Worm (Caenorhabditis elegans): ENCODE measurements around the gene F56H9.6.
A peak's percentile ranks its signal among the peaks of the same experiment; 100 is the strongest.

Gene F56H9.6

ce11 chrV:12667926-12668325 is 38.3 kb upstream of the F56H9.6 start, which contains the start of gene W05B10.4:
W05B10.4 (plus strand) TSS chrV:12668226.
- TF ChIP-seq nhr-237 (tag; optimal IDR thresholded peaks at IDR 0.05), result no peak
- TF ChIP-seq snpc-4 (tag; optimal IDR thresholded peaks at IDR 0.05), result no peak
- no peak for TF ChIP-seq nhr-2 (tag; optimal IDR thresholded peaks at IDR 0.05)
- TF ChIP-seq ces-1 (GFP tag; optimal IDR thresholded peaks at IDR 0.05), result no peak
- no peak for TF ChIP-seq hlh-1 (tag; optimal IDR thresholded peaks at IDR 0.05)
- TF ChIP-seq lsy-2 (tag; optimal IDR thresholded peaks at IDR 0.05), result no peak
- no peak for TF ChIP-seq blmp-1 (tag; optimal IDR thresholded peaks at IDR 0.05)

- no peak for TF ChIP-seq M03D4.4 (tag; optimal IDR thresholded peaks at IDR 0.05)
These were observed 37.8 kb upstream of the F56H9.6 start for ce11 chrV:12667397-12667796.

DNA sequence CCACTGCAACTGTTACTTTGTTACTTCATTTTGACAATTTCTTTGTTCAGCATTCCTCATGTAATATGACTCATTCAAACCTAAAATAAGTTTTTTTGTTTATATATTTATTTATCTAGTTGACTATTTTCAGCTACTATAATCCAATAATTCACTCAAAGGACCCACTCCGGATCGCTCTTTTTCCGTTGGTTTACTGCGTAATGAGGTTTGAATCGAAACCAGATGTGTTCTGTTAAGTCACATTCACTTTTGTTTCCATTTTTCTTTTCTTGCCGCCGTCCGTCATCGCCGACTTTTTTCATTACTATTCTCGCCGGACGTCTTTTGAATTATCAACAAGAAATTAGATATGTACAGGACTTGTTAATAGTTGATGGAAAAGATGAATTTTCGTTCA is 33.7 kb upstream of the F56H9.6 start:
- no peak for TF ChIP-seq drap-1 (GFP tag; optimal IDR thresholded peaks at IDR 0.05)

DNA sequence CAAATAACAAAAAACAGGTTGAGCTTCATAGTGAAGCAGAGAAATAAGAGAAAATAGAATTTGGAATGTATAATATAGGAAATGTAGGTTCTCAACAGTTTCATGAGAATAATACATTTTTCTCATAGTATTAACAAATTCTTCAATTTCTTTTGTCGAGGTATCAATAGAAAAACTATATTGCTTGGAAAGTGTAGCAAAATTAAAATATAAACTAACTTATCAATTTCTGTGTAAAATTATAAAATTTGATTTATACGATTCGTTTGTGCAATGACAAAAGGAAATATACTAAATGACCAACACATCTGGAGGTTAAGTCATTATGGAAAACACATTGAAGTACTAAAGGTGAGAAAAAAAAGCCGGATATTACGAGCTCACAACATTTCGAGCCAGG is 32.0 kb upstream of the F56H9.6 start, which contains the start of gene W05B10.3:
W05B10.3 (minus strand) TSS at position 101 of the 400 bp plus-strand sequence.
- TF ChIP-seq drap-1 (GFP tag; optimal IDR thresholded peaks at IDR 0.05), result no peak

DNA sequence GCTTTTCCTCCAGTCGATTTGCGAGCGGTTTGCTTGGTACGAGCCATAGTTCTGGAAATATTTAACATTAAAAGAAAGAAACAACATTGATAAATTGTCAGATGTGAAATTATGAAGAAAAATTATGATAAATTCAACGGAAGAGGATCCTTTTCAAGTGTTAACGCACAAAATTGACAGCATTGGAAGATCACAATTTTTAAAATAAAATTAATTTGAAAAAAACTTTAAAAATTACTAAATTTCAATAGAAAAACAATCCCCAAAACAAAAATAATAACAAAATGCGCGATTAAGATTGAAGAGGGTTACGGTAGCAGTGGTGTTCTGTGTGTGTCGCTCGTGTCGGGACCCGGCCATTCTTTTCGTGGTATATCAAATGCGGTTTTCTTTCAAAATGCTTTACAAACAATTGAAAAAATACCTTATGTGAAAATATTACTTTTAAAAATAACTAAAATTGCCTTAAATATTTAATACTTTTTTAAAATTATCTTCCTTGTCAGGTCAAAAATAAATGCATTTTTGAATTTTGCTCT is 30.7 kb upstream of the F56H9.6 start, which contains the start of gene his-74:
his-74 (minus strand) TSS at position 51 of the 539 bp plus-strand sequence.
- no peak for TF ChIP-seq ham-2 (GFP tag; optimal IDR thresholded peaks at IDR 0.05)
- TF ChIP-seq lsy-2 (tag; optimal IDR thresholded peaks at IDR 0.05), result peak; percentile 63

- peak; percentile 74 for TF ChIP-seq ces-1 (GFP tag; optimal IDR thresholded peaks at IDR 0.05)
- TF ChIP-seq nhr-76 (tag; optimal IDR thresholded peaks at IDR 0.05), result no peak
- TF ChIP-seq unc-120 (tag; optimal IDR thresholded peaks at IDR 0.05; ENCODE audit: poor library complexity, severe bottlenecking), result no peak
These were observed 29.8 kb upstream of the F56H9.6 start, which contains the start of gene ccch-3 for ce11 chrV:12659426-12659825. ccch-3 (minus strand) TSS chrV:12659687.

DNA sequence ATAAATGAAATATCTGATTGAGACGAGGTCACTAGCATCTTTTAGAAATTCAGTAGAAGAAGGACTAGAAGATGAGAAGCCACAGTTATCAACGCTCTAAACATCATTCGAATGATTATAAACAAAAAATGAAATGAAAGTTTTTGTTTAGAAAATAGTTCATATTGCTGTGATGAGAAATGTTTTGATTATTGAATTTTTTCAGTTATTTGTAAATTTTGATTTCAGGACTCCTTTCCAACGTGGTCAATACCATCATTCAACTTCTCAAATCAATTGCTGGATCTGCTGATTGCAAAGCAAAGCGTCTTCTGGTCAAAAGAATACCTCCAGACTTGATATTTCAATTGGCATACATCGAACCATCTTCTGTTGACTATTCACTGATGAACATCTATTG is 28.5 kb upstream of the F56H9.6 start, which contains the start of gene W05B10.6:
W05B10.6 (minus strand) TSS at position 101 of the 400 bp plus-strand sequence.
- TF ChIP-seq ces-1 (GFP tag; optimal IDR thresholded peaks at IDR 0.05), result no peak

ce11 chrV:12649636-12650035 is 20.0 kb upstream of the F56H9.6 start, which contains the start of gene lin-25:
lin-25 (plus strand) TSS chrV:12649925.
- TF ChIP-seq lsy-2 (tag; optimal IDR thresholded peaks at IDR 0.05) (peak; percentile 1), nhr-76 (tag; optimal IDR thresholded peaks at IDR 0.05) (no peak), mep-1 (tag; optimal IDR thresholded peaks at IDR 0.05) (peak; percentile 43), pha-4 (tag; optimal IDR thresholded peaks at IDR 0.05) (peak; percentile 44), sem-2 (GFP tag; optimal IDR thresholded peaks at IDR 0.05) (no peak), ces-1 (GFP tag; optimal IDR thresholded peaks at IDR 0.05) (peak; percentile 64), ceh-43 (GFP tag; optimal IDR thresholded peaks at IDR 0.05) (no peak), hlh-1 (tag; optimal IDR thresholded peaks at IDR 0.05) (peak; percentile 11)

ce11 chrV:12649213-12649612 is 19.6 kb upstream of the F56H9.6 start, which contains the start of gene gpa-9:
gpa-9 (minus strand) TSS chrV:12649313.
- TF ChIP-seq nhr-76 (tag; optimal IDR thresholded peaks at IDR 0.05), result no peak
- TF ChIP-seq bed-3 (GFP tag; optimal IDR thresholded peaks at IDR 0.05), result no peak
- no peak for TF ChIP-seq unc-62 (GFP tag; optimal IDR thresholded peaks at IDR 0.05)
- TF ChIP-seq flh-1 (GFP tag; optimal IDR thresholded peaks at IDR 0.05), result no peak
- TF ChIP-seq hlh-1 (tag; optimal IDR thresholded peaks at IDR 0.05), result no peak
- TF ChIP-seq elt-3 (tag; optimal IDR thresholded peaks at IDR 0.05), result no peak
- TF ChIP-seq ceh-83 (GFP tag; optimal IDR thresholded peaks at IDR 0.05), result no peak

DNA sequence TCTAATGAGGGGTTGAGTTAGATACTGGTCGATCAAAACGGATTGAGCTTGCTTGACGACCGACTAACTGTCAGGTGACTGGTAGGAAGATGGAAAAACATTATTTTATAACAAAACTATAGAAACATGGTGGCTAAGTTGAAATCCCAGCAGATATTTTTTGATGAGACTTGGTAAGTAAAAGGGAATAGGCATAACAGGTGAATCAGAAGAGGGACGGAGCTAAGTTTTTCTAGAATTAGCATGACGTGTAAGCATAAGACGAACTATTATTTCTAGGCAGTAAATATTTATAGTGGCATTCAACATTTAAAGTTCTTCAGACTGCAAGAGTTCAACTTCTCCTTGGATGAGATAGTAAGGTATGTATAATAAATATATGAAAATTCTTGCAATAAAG is 14.9 kb upstream of the F56H9.6 start, which contains the start of gene F56H9.8:
F56H9.8 (plus strand) TSS at position 301 of the 400 bp plus-strand sequence.
- no peak for TF ChIP-seq tbx-8 (GFP tag; optimal IDR thresholded peaks at IDR 0.05)
- TF ChIP-seq hlh-1 (tag; optimal IDR thresholded peaks at IDR 0.05), result no peak
- no peak for TF ChIP-seq ham-2 (GFP tag; optimal IDR thresholded peaks at IDR 0.05)
- no peak for TF ChIP-seq lsy-2 (tag; optimal IDR thresholded peaks at IDR 0.05)

Data from whole organism, mixed stage, embryonic.